Worm (Caenorhabditis elegans) whole organism, L3 larva: ENCODE measurements around the gene Y55B1BL.1.

Experiments
- aly-2 ChIP-seq: fragments of 150-350 bp; optimal IDR thresholded peaks from 2 replicates; lab custom pipeline; 2014; ENCODE audit warnings: missing biosample characterization, missing genetic modification characterization
- ceh-28 ChIP-seq: fragments of 150-350 bp; optimal IDR thresholded peaks from 2 replicates; lab custom pipeline; 2014; ENCODE audit warnings: missing biosample characterization, missing genetic modification reagents, missing genetic modification characterization
- jun-1 ChIP-seq: fragments of 150-350 bp; optimal IDR thresholded peaks from 2 replicates; lab custom pipeline; 2014; ENCODE audit warnings: missing biosample characterization, missing genetic modification reagents, missing genetic modification characterization
- lin-39 ChIP-seq: fragments of 150-350 bp; optimal IDR thresholded peaks from 2 replicates; lab custom pipeline; 2018; ENCODE audit warnings: missing biosample characterization, missing genetic modification reagents, missing genetic modification characterization
- ztf-11 ChIP-seq: fragments of 150-350 bp; optimal IDR thresholded peaks from 2 replicates; lab custom pipeline; 2014; ENCODE audit warnings: missing biosample characterization, missing genetic modification characterization

DNA sequence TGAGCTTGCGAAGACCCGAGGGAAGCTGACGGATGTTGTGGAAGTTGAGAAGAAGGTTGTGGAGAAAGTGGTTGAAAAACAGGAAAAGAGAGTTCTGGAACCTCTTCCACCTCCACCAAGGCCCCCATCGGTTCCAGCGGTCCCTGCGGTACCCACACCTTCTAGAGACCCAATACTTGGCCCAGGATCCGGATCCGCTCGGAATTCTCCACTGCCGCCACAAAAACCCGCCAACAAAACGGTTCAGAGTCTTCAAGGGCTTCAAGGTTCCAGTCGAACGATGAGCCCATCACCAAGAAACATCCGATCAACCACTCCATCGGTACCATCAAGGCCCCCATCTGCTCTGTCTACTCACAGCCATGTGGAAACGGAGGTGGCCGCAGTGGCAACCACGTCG lies 34.8 kb downstream of the Y55B1BL.1 start:
- no peak for TF ChIP-seq ztf-11 (tag; lab: Kevin White, UChicago)
- TF ChIP-seq jun-1 (tag; lab: Kevin White, UChicago), result no peak
- no peak for TF ChIP-seq ceh-28 (tag; lab: Kevin White, UChicago)
- TF ChIP-seq lin-39, result no peak
- no peak for TF ChIP-seq aly-2
